Fruit fly (Drosophila melanogaster): ENCODE data around the gene CG4572.
A peak's percentile ranks its signal among the peaks of the same experiment; 100 is the strongest.

Gene CG4572

dm6 chr3R:19858017-19858659, 6.1 kb downstream of the CG4572 start (continued):
- TF ChIP-seq CG7987 (GFP tag; optimal IDR thresholded peaks at IDR 0.05), result peak; percentile 31
- no peak for TF ChIP-seq jigr1 (GFP tag; IDR thresholded peaks at IDR 0.05)
- TF ChIP-seq HLHmδ (GFP tag; optimal IDR thresholded peaks at IDR 0.05), result no peak
- peak; percentile 16 for TF ChIP-seq CG12659 (GFP tag; optimal IDR thresholded peaks at IDR 0.05)
- TF ChIP-seq nerfin-2 (GFP tag; IDR thresholded peaks at IDR 0.05; ENCODE audit: partially characterized antibody), result no peak
- TF ChIP-seq CG4820 (GFP tag; optimal IDR thresholded peaks at IDR 0.05), result no peak
- no peak for TF ChIP-seq disco-r (GFP tag; optimal IDR thresholded peaks at IDR 0.05)
- TF ChIP-seq ac (GFP tag; optimal IDR thresholded peaks at IDR 0.05), result no peak
- TF ChIP-seq ase (GFP tag; IDR thresholded peaks at IDR 0.05), result no peak
- TF ChIP-seq B-H1 (GFP tag; IDR thresholded peaks at IDR 0.05), result no peak
- no peak for TF ChIP-seq fd3F (GFP tag; optimal IDR thresholded peaks at IDR 0.05)
- TF ChIP-seq inv (GFP tag; IDR thresholded peaks at IDR 0.05; ENCODE audit: partially characterized antibody), result no peak
- no peak for TF ChIP-seq lola (GFP tag; optimal IDR thresholded peaks at IDR 0.05)
- no peak for TF ChIP-seq Hr78 (GFP tag; optimal IDR thresholded peaks at IDR 0.05)
- no peak for TF ChIP-seq CG16815 (GFP tag; optimal IDR thresholded peaks at IDR 0.05)
- TF ChIP-seq CG15073 (GFP tag; optimal IDR thresholded peaks at IDR 0.05), result no peak
- no peak for TF ChIP-seq Drgx (GFP tag; IDR thresholded peaks at IDR 0.05)
- TF ChIP-seq Meics (GFP tag; optimal IDR thresholded peaks at IDR 0.05), result no peak
- TF ChIP-seq btn (GFP tag; optimal IDR thresholded peaks at IDR 0.05), result no peak
- TF ChIP-seq HLH3B (GFP tag; IDR thresholded peaks at IDR 0.05), result peak; percentile 37; the same call in 1 of the 2 replicates
- no peak for TF ChIP-seq tna (GFP tag; IDR thresholded peaks at IDR 0.05; ENCODE audit: partially characterized antibody)
- TF ChIP-seq CG15601 (tag; optimal IDR thresholded peaks at IDR 0.05), result no peak
- TF ChIP-seq CG15479 (GFP tag; optimal IDR thresholded peaks at IDR 0.05), result no peak
- TF ChIP-seq CG9817 (tag; optimal IDR thresholded peaks at IDR 0.05), result no peak
- peak; percentile 67 for TF ChIP-seq ATbp (GFP tag; optimal IDR thresholded peaks at IDR 0.05)
- TF ChIP-seq Eip74EF (GFP tag; optimal IDR thresholded peaks at IDR 0.05), result no peak
- TF ChIP-seq Nf-YA (GFP tag; IDR thresholded peaks at IDR 0.05), result no peak
- no peak for TF ChIP-seq h (optimal IDR thresholded peaks at IDR 0.05)
- TF ChIP-seq dati (GFP tag; IDR thresholded peaks at IDR 0.05), result no peak
- no peak for TF ChIP-seq CG11456 (GFP tag; IDR thresholded peaks at IDR 0.05)
- no peak for TF ChIP-seq D (optimal IDR thresholded peaks at IDR 0.05)
- TF ChIP-seq D (GFP tag; optimal IDR thresholded peaks at IDR 0.05), result peak; percentile 10
- TF ChIP-seq Sox102F (GFP tag; optimal IDR thresholded peaks at IDR 0.05), result no peak
- TF ChIP-seq CG14050 (GFP tag; IDR thresholded peaks at IDR 0.05), result no peak
- TF ChIP-seq dmrt99B (tag; optimal IDR thresholded peaks at IDR 0.05), result no peak
- TF ChIP-seq zfh2 (GFP tag; optimal IDR thresholded peaks at IDR 0.05), result peak; percentile 37
- no peak for TF ChIP-seq CG6272 (GFP tag; IDR thresholded peaks at IDR 0.05)
- no peak for TF ChIP-seq Neu2 (GFP tag; optimal IDR thresholded peaks at IDR 0.05; ENCODE audit: borderline replicate concordance)
- TF ChIP-seq HLH4C (GFP tag; IDR thresholded peaks at IDR 0.05; ENCODE audit: partially characterized antibody), result no peak
- TF ChIP-seq Dfd (GFP tag; optimal IDR thresholded peaks at IDR 0.05), result no peak
- no peak for TF ChIP-seq CG2712 (tag; optimal IDR thresholded peaks at IDR 0.05)
- TF ChIP-seq NC2α (GFP tag; optimal IDR thresholded peaks at IDR 0.05), result no peak
- no peak for TF ChIP-seq crc (GFP tag; optimal IDR thresholded peaks at IDR 0.05)
- TF ChIP-seq ato (GFP tag; IDR thresholded peaks at IDR 0.05; ENCODE audit: partially characterized antibody), result no peak
- no peak for TF ChIP-seq tap (tag; optimal IDR thresholded peaks at IDR 0.05)
- no peak for TF ChIP-seq knrl (GFP tag; IDR thresholded peaks at IDR 0.05; ENCODE audit: partially characterized antibody)
- no peak for TF ChIP-seq Stat92E (GFP tag; optimal IDR thresholded peaks at IDR 0.05)
- TF ChIP-seq CG3065 (GFP tag; optimal IDR thresholded peaks at IDR 0.05), result no peak
- no peak for TF ChIP-seq trem (tag; optimal IDR thresholded peaks at IDR 0.05)
